Worm (Caenorhabditis elegans): ENCODE results near the gene srsx-2.

DNA sequence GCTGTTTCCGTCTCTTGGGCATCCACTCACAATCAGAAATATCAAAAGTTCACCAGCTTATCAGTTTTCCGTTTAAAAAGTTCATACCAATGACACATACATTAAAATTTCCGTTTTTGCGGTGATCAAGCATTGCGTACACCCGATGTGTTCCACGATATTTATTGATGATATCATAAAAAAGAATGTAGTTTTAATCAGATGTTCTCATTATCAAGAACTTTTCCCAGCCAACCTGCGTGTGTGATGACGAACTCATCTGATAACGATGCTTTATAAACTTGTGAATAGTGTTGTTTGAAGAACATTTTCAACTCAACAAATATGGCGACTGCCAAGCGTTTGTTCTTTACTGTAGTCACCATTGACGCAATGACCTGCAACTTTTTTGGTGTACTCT is 21.4 kb downstream of the srsx-2 start, which contains the start of gene clc-21:
- no peak for TF ChIP-seq blmp-1 (tag; optimal IDR thresholded peaks at IDR 0.05)
- no peak for TF ChIP-seq sup-37 (GFP tag; optimal IDR thresholded peaks at IDR 0.05)
- TF ChIP-seq xbp-1 (tag; optimal IDR thresholded peaks at IDR 0.05), result no peak
- no peak for TF ChIP-seq ces-1 (GFP tag; optimal IDR thresholded peaks at IDR 0.05)
- no peak for TF ChIP-seq unc-86 (tag; optimal IDR thresholded peaks at IDR 0.05)
- TF ChIP-seq mep-1 (tag; optimal IDR thresholded peaks at IDR 0.05), result no peak
- TF ChIP-seq ama-1 (optimal IDR thresholded peaks at IDR 0.05), result no peak
- no peak for TF ChIP-seq ztf-4 (tag; optimal IDR thresholded peaks at IDR 0.05)

Measured in whole organism, L1 larva.